Worm (Caenorhabditis elegans) whole organism, L4 larva: ENCODE data around the gene cki-1.

ENCODE experiments used
- R02D3.7 ChIP-seq: fragments of 150-350 bp; sonication (generic microtip); optimal IDR thresholded peaks from 3 replicates; lab custom pipeline; 2014; ENCODE audit warnings: missing biosample characterization, missing genetic modification characterization
- Y48G9A.11 ChIP-seq: fragments of 200-800 bp; sonication (Bioruptor generic); IDR thresholded peaks from 2 replicates; pipeline ENCODE4 v1.3.6; 2022; ENCODE audit warnings: missing genetic modification reagents, missing genetic modification characterization, missing compliant biosample characterization
- Y5F2A.4 ChIP-seq: fragments of 200-800 bp; sonication (Bioruptor generic); optimal IDR thresholded peaks from 2 replicates; lab custom pipeline; 2018; ENCODE audit warnings: mild to moderate bottlenecking, missing genetic modification characterization, missing compliant biosample characterization
- ceh-32 ChIP-seq: sonication (generic microtip); optimal IDR thresholded peaks from 2 replicates; lab custom pipeline; 2016; ENCODE audit warnings: mild to moderate bottlenecking, missing genetic modification characterization, missing compliant biosample characterization; ENCODE audit not compliant: poor library complexity
- daf-16 ChIP-seq, 3 experiments: sonication (generic microtip); optimal IDR thresholded peaks; 2 replicates each; lab custom pipeline; 2016 to 2017; ENCODE audit warnings: missing genetic modification characterization in 3 of 3, missing genetic modification reagents in 3 of 3, mild to moderate bottlenecking in 2 of 3, missing compliant biosample characterization in 2 of 3, missing biosample characterization in 1 of 3, moderate library complexity in 1 of 3
- dpl-1 ChIP-seq: fragments of 150-350 bp; optimal IDR thresholded peaks from 2 replicates; lab custom pipeline; 2014; ENCODE audit warnings: missing biosample characterization, missing genetic modification reagents, missing genetic modification characterization
- jun-1 ChIP-seq: fragments of 150-350 bp; optimal IDR thresholded peaks from 2 replicates; lab custom pipeline; 2014; ENCODE audit warnings: missing biosample characterization, missing genetic modification reagents, missing genetic modification characterization
- lin-13 ChIP-seq: fragments of 150-350 bp; optimal IDR thresholded peaks from 2 replicates; lab custom pipeline; 2014; ENCODE audit warnings: missing biosample characterization, missing genetic modification reagents, missing genetic modification characterization
- lsy-2 ChIP-seq, 2 experiments: fragments of 150-350 bp in 1 of 2; sonication (generic microtip) in 1 of 2; optimal IDR thresholded peaks; 2 replicates each; lab custom pipeline; 2014 to 2017; ENCODE audit warnings: missing biosample characterization in 2 of 2, missing genetic modification characterization in 2 of 2
- mes-2 ChIP-seq: sonication (generic microtip); optimal IDR thresholded peaks from 2 replicates; lab custom pipeline; 2016; ENCODE audit warnings: missing genotype, mild to moderate bottlenecking, missing genetic modification characterization, missing compliant biosample characterization; ENCODE audit not compliant: poor library complexity, severe bottlenecking
- tag-97 ChIP-seq: fragments of 200-800 bp; sonication (Bioruptor generic); IDR thresholded peaks from 2 replicates; pipeline ENCODE4 v1.3.6; 2022; ENCODE audit warnings: missing genetic modification characterization, missing compliant biosample characterization
- unc-39 ChIP-seq: sonication (generic microtip); optimal IDR thresholded peaks from 2 replicates; lab custom pipeline; 2017; ENCODE audit warnings: missing biosample characterization, missing genetic modification characterization
- ztf-7 ChIP-seq: fragments of 150-350 bp; optimal IDR thresholded peaks from 2 replicates; lab custom pipeline; 2014; ENCODE audit warnings: missing biosample characterization, missing genetic modification characterization

Gene cki-1

ce11 chrII:7860221-7860928, 49.3 kb downstream of the cki-1 start, which contains the start of gene lin-5 (continued):
- TF ChIP-seq dpl-1 = peak; percentile 90
- no peak for TF ChIP-seq ceh-32
- TF ChIP-seq unc-39 (tag; lab: Kevin White, UChicago) = no peak
- no peak for TF ChIP-seq daf-16 (GFP tag; optimal IDR thresholded peaks at IDR 0.05; lab: Kevin White, UChicago)
- TF ChIP-seq daf-16 (tag; optimal IDR thresholded peaks at IDR 0.05; lab: Kevin White, UChicago) = peak; percentile 25
- peak; percentile 70 for TF ChIP-seq mes-2
- TF ChIP-seq Y48G9A.11 (GFP tag; lab: Robert Waterston, UW) = peak; percentile 38; the same call in 1 of the 2 replicates
- TF ChIP-seq lin-13 (GFP tag; lab: Kevin White, UChicago) = peak; percentile 20
- TF ChIP-seq R02D3.7 (tag; lab: Kevin White, UChicago) = no peak
- TF ChIP-seq lsy-2 (tag; optimal IDR thresholded peaks at IDR 0.05; lab: Kevin White, UChicago) = peak in 1 of 2 experiments; percentile 86
- TF ChIP-seq jun-1 (tag; lab: Kevin White, UChicago) = no peak
- no peak for TF ChIP-seq Y5F2A.4 (GFP tag; lab: Kevin White, UChicago)
- TF ChIP-seq tag-97 (GFP tag; lab: Robert Waterston, UW) = no peak
- no peak for TF ChIP-seq ztf-7
